Worm (Caenorhabditis elegans) whole organism, L2 larva: ENCODE results near the gene C37C3.2.

Experiments used
- Y55F3AM.14 ChIP-seq: fragments of 200-800 bp; sonication (Bioruptor generic); optimal IDR thresholded peaks from 2 replicates; lab custom pipeline; 2018; ENCODE audit warnings: mild to moderate bottlenecking, missing genetic modification characterization, missing compliant biosample characterization
- ama-1 ChIP-seq: fragments of 150-350 bp; optimal IDR thresholded peaks from 2 replicates; lab custom pipeline; 2018; ENCODE audit warnings: inconsistent platforms
- blmp-1 ChIP-seq: sonication (generic microtip); optimal IDR thresholded peaks from 2 replicates; lab custom pipeline; 2017; ENCODE audit warnings: missing genetic modification characterization, mild to moderate bottlenecking, missing compliant biosample characterization, antibody characterized with exemption, moderate library complexity; ENCODE audit not compliant: insufficient read depth
- lin-11 ChIP-seq: fragments of 150-350 bp; sonication (generic microtip); optimal IDR thresholded peaks from 2 replicates; lab custom pipeline; 2014; ENCODE audit warnings: missing biosample characterization, missing genetic modification characterization, inconsistent platforms, mixed read lengths
- nhr-11 ChIP-seq: fragments of 150-350 bp; optimal IDR thresholded peaks from 2 replicates; lab custom pipeline; 2014; ENCODE audit warnings: missing biosample characterization, missing genetic modification characterization
- skn-1 ChIP-seq: sonication (generic microtip); optimal IDR thresholded peaks from 2 replicates; lab custom pipeline; 2017; ENCODE audit warnings: missing biosample characterization, missing genetic modification characterization
- snpc-4 ChIP-seq: fragments of 150-350 bp; optimal IDR thresholded peaks from 2 replicates; lab custom pipeline; 2014; ENCODE audit warnings: missing biosample characterization, missing genetic modification characterization
- unc-39 ChIP-seq: fragments of 150-350 bp; optimal IDR thresholded peaks from 2 replicates; lab custom pipeline; 2014; ENCODE audit warnings: missing biosample characterization, missing genetic modification characterization
- ztf-11 ChIP-seq: sonication (generic microtip); optimal IDR thresholded peaks from 2 replicates; lab custom pipeline; 2017; ENCODE audit warnings: missing biosample characterization, missing genetic modification characterization

DNA sequence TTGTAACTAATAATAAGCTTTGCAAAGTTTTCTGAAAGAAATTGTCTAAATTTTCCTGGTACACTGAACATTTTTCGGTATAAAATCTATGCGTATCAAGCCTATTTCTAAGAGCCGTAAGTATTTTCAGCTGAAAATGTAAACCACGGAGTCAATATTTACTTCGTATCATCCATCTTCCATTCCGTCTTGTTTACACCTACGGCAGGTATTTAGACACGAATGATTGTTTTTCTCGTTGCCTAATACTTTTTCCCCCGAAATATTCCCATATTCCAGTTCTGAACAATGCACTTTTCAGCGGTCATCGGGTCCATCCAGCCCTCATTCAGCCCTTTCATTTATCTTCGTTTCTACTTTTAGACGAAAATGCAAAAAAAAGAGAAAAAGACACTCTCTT is 8.1 kb upstream of the C37C3.2 start:
- no peak for TF ChIP-seq blmp-1 (tag; lab: Kevin White, UChicago)
- TF ChIP-seq skn-1 (tag; lab: Kevin White, UChicago) = no peak
- TF ChIP-seq Y55F3AM.14 (GFP tag; lab: Kevin White, UChicago) = no peak
- no peak for TF ChIP-seq lin-11 (tag; lab: Kevin White, UChicago)
- TF ChIP-seq nhr-11 (tag; lab: Kevin White, UChicago) = no peak
- TF ChIP-seq snpc-4 (tag; lab: Kevin White, UChicago) = no peak
- TF ChIP-seq ztf-11 (tag; lab: Kevin White, UChicago) = no peak
- no peak for TF ChIP-seq ama-1 (lab: Kevin White, UChicago)
- no peak for TF ChIP-seq unc-39
